Worm (Caenorhabditis elegans): ENCODE data around the gene D1022.4.

D1022.4 gene

ce11 chrII:7493599-7493998 is 36.5 kb upstream of the D1022.4 start, which contains the start of gene nas-23:
TSS of gene nas-23 (minus strand) at chrII:7493699.
- no peak for TF ChIP-seq tbx-2 (tag; optimal IDR thresholded peaks at IDR 0.05)

- TF ChIP-seq gmeb-2 (tag; optimal IDR thresholded peaks at IDR 0.05) (no peak), fax-1 (tag; optimal IDR thresholded peaks at IDR 0.05) (no peak), nhr-232 (tag; optimal IDR thresholded peaks at IDR 0.05) (no peak), Y22D7AL.16 (tag; optimal IDR thresholded peaks at IDR 0.05) (no peak)
Measured at ce11 chrII:7489605-7490004, 32.5 kb upstream of the D1022.4 start, which contains the start of gene D1022.9. TSS of gene D1022.9 (minus strand) at chrII:7489705.

- TF ChIP-seq pqm-1 (tag; optimal IDR thresholded peaks at IDR 0.05) (no peak), npax-4 (tag; optimal IDR thresholded peaks at IDR 0.05) (no peak), madf-2 (tag; optimal IDR thresholded peaks at IDR 0.05) (no peak), tbx-7 (tag; optimal IDR thresholded peaks at IDR 0.05) (no peak), unc-42 (tag; optimal IDR thresholded peaks at IDR 0.05) (no peak), hlh-30 (tag; optimal IDR thresholded peaks at IDR 0.05; ENCODE audit: insufficient read depth) (no peak), dmd-4 (tag; optimal IDR thresholded peaks at IDR 0.05; ENCODE audit: borderline replicate concordance) (no peak), odd-2 (tag; optimal IDR thresholded peaks at IDR 0.05) (no peak), unc-3 (GFP tag; conservative IDR thresholded peaks at IDR 0.05) (no peak), unc-3 (tag; optimal IDR thresholded peaks at IDR 0.05) (no peak), pax-1 (tag; optimal IDR thresholded peaks at IDR 0.05) (no peak), elt-4 (tag; optimal IDR thresholded peaks at IDR 0.05) (no peak), pha-2 (tag; optimal IDR thresholded peaks at IDR 0.05) (no peak), ceh-9 (tag; optimal IDR thresholded peaks at IDR 0.05) (no peak), lin-11 (tag; optimal IDR thresholded peaks at IDR 0.05) (no peak), pha-4 (tag; optimal IDR thresholded peaks at IDR 0.05) (no peak)
Measured at ce11 chrII:7483009-7483408, 25.9 kb upstream of the D1022.4 start, which contains the start of gene cah-2. TSS of gene cah-2 (minus strand) at chrII:7483109.

- TF ChIP-seq ceh-45 (GFP tag; IDR thresholded peaks at IDR 0.05) (peak; percentile 44; the same call in 1 of the 2 replicates), C08G9.2 (tag; optimal IDR thresholded peaks at IDR 0.05) (peak; percentile 68), eyg-1 (tag; optimal IDR thresholded peaks at IDR 0.05) (no peak), pax-1 (tag; optimal IDR thresholded peaks at IDR 0.05) (no peak), C38D4.7 (GFP tag; optimal IDR thresholded peaks at IDR 0.05) (no peak), ets-4 (tag; optimal IDR thresholded peaks at IDR 0.05) (peak; percentile 49), ceh-30 (tag; optimal IDR thresholded peaks at IDR 0.05) (no peak), elt-4 (tag; optimal IDR thresholded peaks at IDR 0.05) (no peak), ztf-16 (tag; optimal IDR thresholded peaks at IDR 0.05) (peak; percentile 18), ref-2 (tag; optimal IDR thresholded peaks at IDR 0.05) (peak; percentile 84), tbx-7 (tag; optimal IDR thresholded peaks at IDR 0.05) (peak; percentile 55), zip-5 (tag; optimal IDR thresholded peaks at IDR 0.05) (peak; percentile 31), madf-2 (tag; optimal IDR thresholded peaks at IDR 0.05) (peak; percentile 38), ahr-1 (tag; optimal IDR thresholded peaks at IDR 0.05) (no peak), dve-1 (tag; optimal IDR thresholded peaks at IDR 0.05) (no peak), ceh-31 (tag; optimal IDR thresholded peaks at IDR 0.05) (peak; percentile 93), unc-86 (tag; optimal IDR thresholded peaks at IDR 0.05) (no peak), ceh-34 (tag; optimal IDR thresholded peaks at IDR 0.05) (peak; percentile 70), tbx-2 (tag; optimal IDR thresholded peaks at IDR 0.05) (peak; percentile 90), fax-1 (tag; optimal IDR thresholded peaks at IDR 0.05) (peak; percentile 72), nfya-1 (tag; optimal IDR thresholded peaks at IDR 0.05) (peak; percentile 64), pqm-1 (tag; optimal IDR thresholded peaks at IDR 0.05) (peak; percentile 42), unc-3 (GFP tag; conservative IDR thresholded peaks at IDR 0.05) (0 out of 2 replicates have a peak, but pooled peaks have one; percentile 17), unc-3 (tag; optimal IDR thresholded peaks at IDR 0.05) (no peak), ceh-19 (GFP tag; optimal IDR thresholded peaks at IDR 0.05) (no peak), nhr-11 (tag; optimal IDR thresholded peaks at IDR 0.05) (no peak), K02D7.2 (tag; optimal IDR thresholded peaks at IDR 0.05) (no peak), lin-11 (tag; optimal IDR thresholded peaks at IDR 0.05) (no peak), hlh-6 (tag; optimal IDR thresholded peaks at IDR 0.05) (peak; percentile 67), npax-4 (tag; optimal IDR thresholded peaks at IDR 0.05) (no peak), unc-42 (tag; optimal IDR thresholded peaks at IDR 0.05) (peak; percentile 78), pros-1 (tag; optimal IDR thresholded peaks at IDR 0.05) (no peak), ceh-14 (tag; optimal IDR thresholded peaks at IDR 0.05) (peak; percentile 72), T23F11.4 (GFP tag; optimal IDR thresholded peaks at IDR 0.05) (no peak), ceh-6 (GFP tag; optimal IDR thresholded peaks at IDR 0.05) (peak; percentile 23), dmd-4 (tag; optimal IDR thresholded peaks at IDR 0.05; ENCODE audit: borderline replicate concordance) (peak; percentile 63)
Measured at ce11 chrII:7478487-7479234, 21.6 kb upstream of the D1022.4 start, which contains the start of the genes aka-1 and ubc-6. TSS of gene aka-1 (minus strand) at chrII:7478537. TSS of gene ubc-6 (plus strand) at chrII:7479187.
